Fruit fly (Drosophila melanogaster) whole organism, embryonic: ENCODE data around the gene tutl.

ENCODE experiments used
- Antp ChIP-seq: fragments of 200-800 bp; sonication (Bioruptor generic); optimal IDR thresholded peaks from 3 replicates; lab custom pipeline; 2016; ENCODE audit warnings: missing biosample characterization, missing genetic modification characterization
- CG10267 ChIP-seq: fragments of 200-800 bp; sonication (Bioruptor generic); optimal IDR thresholded peaks from 2 replicates; lab custom pipeline; 2018; ENCODE audit warnings: missing biosample characterization, mild to moderate bottlenecking, missing genetic modification characterization, moderate library complexity
- CG11085 ChIP-seq: fragments of 200-800 bp; sonication (Bioruptor generic); IDR thresholded peaks from 2 replicates; pipeline ENCODE4 v1.3.6; 2022; ENCODE audit warnings: missing biosample characterization, missing genetic modification characterization
- CG11504 ChIP-seq: fragments of 200-800 bp; sonication (Bioruptor generic); optimal IDR thresholded peaks from 3 replicates; lab custom pipeline; 2019; ENCODE audit warnings: missing biosample characterization, mild to moderate bottlenecking, missing genetic modification characterization, moderate library complexity
- CG12391 ChIP-seq: fragments of 200-800 bp; sonication (Bioruptor generic); optimal IDR thresholded peaks from 3 replicates; lab custom pipeline; 2018; ENCODE audit warnings: missing biosample characterization, mild to moderate bottlenecking, missing genetic modification characterization, moderate library complexity
- CG14441 ChIP-seq: fragments of 200-800 bp; sonication (Bioruptor generic); IDR thresholded peaks from 2 replicates; pipeline ENCODE4 v1.3.6; 2022; ENCODE audit warnings: missing biosample characterization, missing genetic modification characterization
- CG14710 ChIP-seq: fragments of 200-800 bp; sonication (Bioruptor generic); optimal IDR thresholded peaks from 3 replicates; lab custom pipeline; 2019; ENCODE audit warnings: missing biosample characterization, mild to moderate bottlenecking, missing genetic modification characterization, moderate library complexity
- CG17568 ChIP-seq: fragments of 200-800 bp; sonication (Bioruptor generic); optimal IDR thresholded peaks from 2 replicates; lab custom pipeline; 2018; ENCODE audit warnings: missing biosample characterization, mild to moderate bottlenecking, missing genetic modification characterization, moderate library complexity
- CG18476 ChIP-seq: fragments of 200-800 bp; sonication (Bioruptor generic); optimal IDR thresholded peaks from 2 replicates; lab custom pipeline; 2016; ENCODE audit warnings: missing biosample characterization, mild to moderate bottlenecking, missing genetic modification characterization
- CG18599 ChIP-seq: fragments of 200-800 bp; sonication (Bioruptor generic); optimal IDR thresholded peaks from 3 replicates; lab custom pipeline; 2017; ENCODE audit warnings: missing biosample characterization, missing genetic modification characterization, mild to moderate bottlenecking, moderate library complexity, missing genetic modification reagents
- CG2120 ChIP-seq: fragments of 200-800 bp; sonication (Bioruptor generic); optimal IDR thresholded peaks from 3 replicates; lab custom pipeline; 2016; ENCODE audit warnings: missing biosample characterization, missing genetic modification characterization
- CG2129 ChIP-seq: fragments of 200-800 bp; sonication (Bioruptor generic); IDR thresholded peaks from 2 replicates; pipeline ENCODE4 v1.3.6; 2022; ENCODE audit warnings: missing biosample characterization, missing genetic modification characterization; ENCODE audit not compliant: partially characterized antibody
- CG31388 ChIP-seq: fragments of 200-800 bp; sonication (Bioruptor generic); optimal IDR thresholded peaks from 2 replicates; lab custom pipeline; 2016; ENCODE audit warnings: missing biosample characterization, missing genetic modification characterization
- CG31441 ChIP-seq: fragments of 200-800 bp; sonication (Bioruptor generic); IDR thresholded peaks from 2 replicates; pipeline ENCODE4 v1.3.6; 2022; ENCODE audit warnings: missing biosample characterization, missing genetic modification characterization
- CG6854 ChIP-seq: fragments of 200-800 bp; sonication (Bioruptor generic); optimal IDR thresholded peaks from 3 replicates; lab custom pipeline; 2017; ENCODE audit warnings: missing biosample characterization, mild to moderate bottlenecking, missing genetic modification characterization
- CG7839 ChIP-seq: fragments of 200-800 bp; sonication (Bioruptor generic); optimal IDR thresholded peaks from 3 replicates; lab custom pipeline; 2018; ENCODE audit warnings: missing biosample characterization, mild to moderate bottlenecking, missing genetic modification characterization, moderate library complexity
- CG9727 ChIP-seq: fragments of 200-800 bp; sonication (Bioruptor generic); optimal IDR thresholded peaks from 3 replicates; lab custom pipeline; 2017; ENCODE audit warnings: missing biosample characterization, mild to moderate bottlenecking, missing genetic modification characterization
- Ets65A ChIP-seq: fragments of 200-800 bp; sonication (Bioruptor generic); peaks from one replicate; lab custom pipeline; 2016; ENCODE audit warnings: missing biosample characterization, missing genetic modification characterization
- Fer2 ChIP-seq: fragments of 200-800 bp; sonication (Bioruptor generic); optimal IDR thresholded peaks from 2 replicates; lab custom pipeline; 2018; ENCODE audit warnings: missing biosample characterization, mild to moderate bottlenecking, missing genetic modification characterization, moderate library complexity
- H15 ChIP-seq: fragments of 200-800 bp; sonication (Bioruptor generic); IDR thresholded peaks from 3 replicates; pipeline ENCODE4 v1.3.6; 2022; ENCODE audit warnings: missing biosample characterization, missing genetic modification characterization
- Hmr ChIP-seq: fragments of 200-800 bp; sonication (Bioruptor generic); optimal IDR thresholded peaks from 3 replicates; lab custom pipeline; 2017; ENCODE audit warnings: mild to moderate bottlenecking, missing biosample characterization, missing genetic modification reagents, missing genetic modification characterization
- Hr51 ChIP-seq, 2 experiments: fragments of 200-800 bp; sonication (Bioruptor generic); optimal IDR thresholded peaks; 2 replicates in 1 of 2; 3 replicates in 1 of 2; lab custom pipeline; 2016 to 2018; ENCODE audit warnings: missing biosample characterization in 2 of 2, missing genetic modification characterization in 2 of 2, mild to moderate bottlenecking in 1 of 2, moderate library complexity in 1 of 2
- Med ChIP-seq: fragments of 200-800 bp; sonication (Bioruptor generic); peaks from one replicate; lab custom pipeline; 2016; ENCODE audit warnings: missing biosample characterization, missing genetic modification characterization, mild to moderate bottlenecking, inconsistent platforms, moderate library complexity
- Oaz ChIP-seq: fragments of 200-800 bp; sonication (Bioruptor generic); IDR thresholded peaks from 2 replicates; pipeline ENCODE4 v1.3.6; 2022; ENCODE audit warnings: missing biosample characterization, missing genetic modification characterization
- PHDP ChIP-seq: fragments of 200-800 bp; sonication (Bioruptor generic); optimal IDR thresholded peaks from 3 replicates; lab custom pipeline; 2018; ENCODE audit warnings: missing biosample characterization, mild to moderate bottlenecking, missing genetic modification characterization, moderate library complexity
- Rfx ChIP-seq: fragments of 200-800 bp; sonication (Bioruptor generic); IDR thresholded peaks from 2 replicates; pipeline ENCODE4 v1.3.6; 2022; ENCODE audit warnings: missing biosample characterization, missing genetic modification characterization
- Side ChIP-seq: fragments of 200-800 bp; sonication (Bioruptor generic); optimal IDR thresholded peaks from 2 replicates; lab custom pipeline; 2016; ENCODE audit warnings: missing biosample characterization, missing genetic modification characterization
- Vsx1 ChIP-seq: fragments of 200-800 bp; sonication (Bioruptor generic); optimal IDR thresholded peaks from 2 replicates; lab custom pipeline; 2017; ENCODE audit warnings: missing biosample characterization, mild to moderate bottlenecking, missing genetic modification characterization, missing genetic modification reagents
- ara ChIP-seq: fragments of 200-800 bp; sonication (Bioruptor generic); IDR thresholded peaks from 2 replicates; pipeline ENCODE4 v1.3.6; 2022; ENCODE audit warnings: missing biosample characterization, missing genetic modification characterization
- ato ChIP-seq: fragments of 200-800 bp; sonication (Bioruptor generic); IDR thresholded peaks from 2 replicates; pipeline ENCODE4 v1.3.6; 2022; ENCODE audit warnings: missing biosample characterization, missing genetic modification characterization; ENCODE audit not compliant: partially characterized antibody
- bcd ChIP-seq: fragments of 200-800 bp; sonication (Bioruptor generic); optimal IDR thresholded peaks from 2 replicates; lab custom pipeline; 2017; ENCODE audit warnings: missing biosample characterization, mild to moderate bottlenecking, missing genetic modification characterization
- btn ChIP-seq: fragments of 200-800 bp; sonication (Bioruptor generic); optimal IDR thresholded peaks from 2 replicates; lab custom pipeline; 2016; ENCODE audit warnings: missing biosample characterization, missing genetic modification characterization
- cato ChIP-seq: fragments of 200-800 bp; sonication (Bioruptor generic); optimal IDR thresholded peaks from 2 replicates; lab custom pipeline; 2016; ENCODE audit warnings: missing biosample characterization, missing genetic modification characterization, borderline replicate concordance
- caup ChIP-seq: fragments of 200-800 bp; sonication (Bioruptor generic); optimal IDR thresholded peaks from 3 replicates; lab custom pipeline; 2017; ENCODE audit warnings: missing biosample characterization, mild to moderate bottlenecking, missing genetic modification characterization, moderate library complexity; ENCODE audit not compliant: severe bottlenecking
- en ChIP-seq: fragments of 200-800 bp; sonication (Bioruptor generic); optimal IDR thresholded peaks from 2 replicates; lab custom pipeline; 2016; ENCODE audit warnings: missing biosample characterization, missing genetic modification characterization
- gem ChIP-seq: fragments of 200-800 bp; sonication (Bioruptor generic); optimal IDR thresholded peaks from 2 replicates; lab custom pipeline; 2019; ENCODE audit warnings: missing biosample characterization, mild to moderate bottlenecking, missing genetic modification characterization, moderate library complexity
- gsb-n ChIP-seq: fragments of 200-800 bp; sonication (Bioruptor generic); optimal IDR thresholded peaks from 3 replicates; lab custom pipeline; 2018; ENCODE audit warnings: missing biosample characterization, mild to moderate bottlenecking, missing genetic modification characterization
- hkb ChIP-seq, 2 experiments: fragments of 200-800 bp in 1 of 2; fragments of >200 bp in 1 of 2; sonication (Bioruptor generic) in 1 of 2; IDR thresholded peaks in 1 of 2; optimal IDR thresholded peaks in 1 of 2; 2 replicates each; pipeline versions ENCODE4 v1.3.6 to Lab custom; 2017 to 2022; ENCODE audit warnings: missing biosample characterization in 1 of 2, missing genetic modification characterization in 1 of 2
- insv ChIP-seq, 2 experiments: fragments of 200-800 bp; sonication (Bioruptor generic); optimal IDR thresholded peaks; 3 replicates each; lab custom pipeline; 2016 to 2018; ENCODE audit warnings: missing biosample characterization in 2 of 2, missing genetic modification characterization in 2 of 2
- lilli ChIP-seq: fragments of 200-800 bp; sonication (Bioruptor generic); optimal IDR thresholded peaks from 3 replicates; lab custom pipeline; 2016; ENCODE audit warnings: missing biosample characterization, missing genetic modification characterization
- mld ChIP-seq: fragments of 200-800 bp; sonication (Bioruptor generic); IDR thresholded peaks from 3 replicates; pipeline ENCODE4 v1.3.6; 2022; ENCODE audit warnings: missing biosample characterization, missing genetic modification characterization; ENCODE audit not compliant: partially characterized antibody
- nerfin-1 ChIP-seq: fragments of 200-800 bp; sonication (Bioruptor generic); optimal IDR thresholded peaks from 3 replicates; lab custom pipeline; 2019; ENCODE audit warnings: missing biosample characterization, mild to moderate bottlenecking, missing genetic modification characterization, moderate library complexity
- nom ChIP-seq: fragments of 200-800 bp; sonication (Bioruptor generic); optimal IDR thresholded peaks from 2 replicates; lab custom pipeline; 2017; ENCODE audit warnings: missing biosample characterization, missing genetic modification characterization, mild to moderate bottlenecking, moderate library complexity, missing genetic modification reagents
- pho ChIP-seq: fragments of 200-800 bp; sonication (Bioruptor generic); optimal IDR thresholded peaks from 2 replicates; lab custom pipeline; 2016; ENCODE audit warnings: missing biosample characterization, missing genetic modification characterization
- sens ChIP-seq: fragments of 200-800 bp; sonication (Bioruptor generic); peaks from one replicate; lab custom pipeline; 2016; ENCODE audit warnings: missing biosample characterization, missing genetic modification characterization
- sisA ChIP-seq: fragments of 200-800 bp; sonication (Bioruptor generic); IDR thresholded peaks from 2 replicates; pipeline ENCODE4 v1.3.6; 2022; ENCODE audit warnings: missing biosample characterization, missing genetic modification characterization
- trh ChIP-seq: fragments of 200-800 bp; sonication (Bioruptor generic); optimal IDR thresholded peaks from 2 replicates; lab custom pipeline; 2016; ENCODE audit warnings: missing biosample characterization, missing genetic modification characterization
- wdn ChIP-seq: fragments of 200-800 bp; sonication (Bioruptor generic); IDR thresholded peaks from 2 replicates; pipeline ENCODE4 v1.3.6; 2022; ENCODE audit warnings: missing biosample characterization, missing genetic modification characterization

Gene tutl

DNA sequence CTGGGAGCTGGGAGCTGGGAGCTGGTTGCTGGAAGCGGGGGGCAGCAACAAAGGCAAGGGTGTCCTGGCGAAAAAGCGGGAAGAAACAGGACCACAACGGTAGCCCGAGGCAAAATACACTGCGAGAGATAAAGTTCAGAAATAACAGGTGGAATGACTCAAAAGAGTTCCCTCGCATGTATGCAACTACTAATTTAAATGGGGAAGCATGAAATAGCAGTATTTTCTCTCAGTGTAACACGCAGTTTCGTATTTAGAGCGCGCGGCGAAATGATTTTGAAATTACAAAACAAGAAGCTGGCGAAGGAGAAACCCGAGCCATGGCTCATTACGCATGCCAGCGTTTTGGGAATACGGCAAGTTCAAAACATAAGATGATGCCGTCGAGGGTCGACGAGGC is 34.6 kb upstream of the tutl start (continued):
- TF ChIP-seq Fer2 (tag; lab: Kevin White, UChicago) (no peak), CG7839 (tag; lab: Kevin White, UChicago) (peak; percentile 30), insv (GFP tag; optimal IDR thresholded peaks at IDR 0.05; lab: Kevin White, UChicago) (no peak), CG2129 (GFP tag; lab: Robert Waterston, UW) (no peak), Side (no peak), CG31441 (no peak), CG14441 (GFP tag; lab: Robert Waterston, UW) (peak; percentile 18; the same call in 1 of the 2 replicates), CG2120 (GFP tag; lab: Kevin White, UChicago) (peak; percentile 58), lilli (GFP tag; lab: Kevin White, UChicago) (peak; percentile 28), bcd (GFP tag; lab: Kevin White, UChicago) (peak; percentile 11), H15 (no peak), CG9727 (peak; percentile 14), Vsx1 (GFP tag; lab: Kevin White, UChicago) (no peak), Ets65A (peak; percentile 86), pho (peak; percentile 7), CG10267 (tag; lab: Kevin White, UChicago) (no peak), Rfx (GFP tag; lab: Robert Waterston, UW) (peak; percentile 41; the same call in 1 of the 2 replicates), wdn (GFP tag; lab: Robert Waterston, UW) (0 out of 2 replicates have a peak, but pooled peaks have one; percentile 24), ara (GFP tag; lab: Robert Waterston, UW) (no peak), gem (tag; lab: Kevin White, UChicago) (peak; percentile 0)

DNA sequence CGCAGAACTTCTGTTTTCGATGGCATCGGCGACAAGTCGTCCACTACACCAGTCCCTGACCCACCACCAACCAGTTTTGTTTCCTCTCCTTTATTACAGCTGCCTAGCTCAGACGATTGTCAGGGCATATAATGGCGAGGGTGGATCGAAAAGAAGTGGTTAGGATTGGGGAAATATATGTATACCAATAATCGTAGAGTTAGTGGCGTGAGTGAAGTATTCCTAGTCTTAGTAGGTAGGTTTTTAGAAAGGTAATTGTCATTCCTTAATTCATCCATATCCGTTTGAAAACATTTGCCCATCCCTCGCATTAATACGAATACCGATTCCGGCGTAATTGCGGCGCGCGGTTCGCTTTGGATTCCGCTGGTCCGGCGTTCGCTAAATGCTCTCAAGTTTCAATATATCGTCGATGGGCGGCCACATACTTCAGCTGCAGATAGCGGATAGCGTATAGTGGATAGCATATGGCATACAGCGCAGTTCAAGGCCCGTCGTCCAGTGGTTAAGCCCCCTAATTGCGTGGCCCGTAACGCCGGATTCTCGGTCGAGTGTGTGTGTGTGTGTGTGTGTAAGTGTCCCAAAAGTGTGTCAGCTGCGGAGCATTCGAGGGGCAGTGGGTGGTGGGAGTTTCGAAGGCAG is 30.0 kb upstream of the tutl start:
- TF ChIP-seq sens (peak; percentile 27), CG12391 (peak; percentile 11), sisA (GFP tag; lab: Robert Waterston, UW) (no peak), CG11504 (peak; percentile 35), Med (GFP tag; lab: Kevin White, UChicago) (peak; percentile 68), caup (no peak), ato (GFP tag; lab: Robert Waterston, UW) (no peak), PHDP (tag; lab: Kevin White, UChicago) (peak; percentile 5), Oaz (GFP tag; lab: Robert Waterston, UW) (no peak), hkb (optimal IDR thresholded peaks at IDR 0.05; lab: Kevin White, UChicago) (peak; percentile 66), hkb (GFP tag; IDR thresholded peaks at IDR 0.05; lab: Robert Waterston, UW) (no peak), en (GFP tag; lab: Kevin White, UChicago) (no peak), Hr51 (GFP tag; optimal IDR thresholded peaks at IDR 0.05; lab: Kevin White, UChicago) (peak in 1 of 2 experiments; percentile 17), nerfin-1 (tag; lab: Kevin White, UChicago) (peak; percentile 36), Hmr (GFP tag; lab: Kevin White, UChicago) (peak; percentile 14), nom (GFP tag; lab: Kevin White, UChicago) (no peak), btn (GFP tag; lab: Kevin White, UChicago) (no peak), CG18599 (GFP tag; lab: Kevin White, UChicago) (peak; percentile 52), CG6854 (GFP tag; lab: Kevin White, UChicago) (no peak), gsb-n (no peak), cato (GFP tag; lab: Kevin White, UChicago) (no peak), CG18476 (GFP tag; lab: Kevin White, UChicago) (peak; percentile 84), Antp (GFP tag; lab: Kevin White, UChicago) (no peak), ara (GFP tag; lab: Robert Waterston, UW) (no peak), CG11085 (GFP tag; lab: Robert Waterston, UW) (no peak), trh (GFP tag; lab: Kevin White, UChicago) (no peak), CG14710 (tag; lab: Kevin White, UChicago) (no peak), mld (GFP tag; lab: Robert Waterston, UW) (no peak), CG31388 (GFP tag; lab: Kevin White, UChicago) (no peak), CG17568 (no peak)
